Fruit fly (Drosophila melanogaster) whole organism: ENCODE results near the gene Mettl5.

Experiments
- CG8478 ChIP-seq: fragments of >200 bp; optimal IDR thresholded peaks from 2 replicates; lab custom pipeline; 2018; ENCODE audit warnings: inconsistent platforms
- Dll ChIP-seq: fragments of >200 bp; optimal IDR thresholded peaks from 2 replicates; lab custom pipeline; 2017
- EcR ChIP-seq, 2 experiments: fragments of >200 bp; optimal IDR thresholded peaks; 2 replicates each; lab custom pipeline; 2017; ENCODE audit warnings: missing biosample characterization in 2 of 2, missing genetic modification characterization in 2 of 2, missing genetic modification reagents in 2 of 2
- psq ChIP-seq: fragments of >200 bp; optimal IDR thresholded peaks from 2 replicates; lab custom pipeline; 2017
- usp ChIP-seq: fragments of >200 bp; optimal IDR thresholded peaks from 2 replicates; lab custom pipeline; 2017; ENCODE audit warnings: missing biosample characterization, missing genetic modification characterization, mixed read lengths

dm6 chr3L:19261213-19261612 lies 2.4 kb upstream of the Mettl5 start, which contains the start of gene Bet1:
- TF ChIP-seq EcR (GFP tag; optimal IDR thresholded peaks at IDR 0.05; lab: Kevin White, UChicago) (no peak), CG8478 (no peak), usp (GFP tag; lab: Kevin White, UChicago) (no peak), psq (lab: Kevin White, UChicago) (no peak), Dll (lab: Kevin White, UChicago) (no peak)
